Worm (Caenorhabditis elegans) whole organism, L4/young adult: ENCODE measurements around the gene C25H3.11.
"Not testable (repeated sequence)": the region's sequence is repeated elsewhere in the genome, so short reads cannot be mapped to it uniquely, and the experiment has no call there.

ENCODE experiments used
- W03F9.2 ChIP-seq: fragments of 150-350 bp; optimal IDR thresholded peaks from 2 replicates; lab custom pipeline; 2014; ENCODE audit warnings: missing biosample characterization, missing genetic modification characterization
- dao-5 ChIP-seq: sonication (generic microtip); optimal IDR thresholded peaks from 2 replicates; lab custom pipeline; 2016; ENCODE audit warnings: missing genotype, missing genetic modification characterization, moderate library complexity, missing compliant biosample characterization
- him-1 ChIP-seq: sonication (generic microtip); optimal IDR thresholded peaks from 2 replicates; lab custom pipeline; 2016; ENCODE audit warnings: missing genotype, missing genetic modification reagents, missing genetic modification characterization, missing compliant biosample characterization

Gene C25H3.11

ce11 chrII:5646942-5647341, 41.9 kb downstream of the C25H3.11 start, which contains the start of gene F59E12.9:
F59E12.9 (minus strand) TSS chrII:5647042.
- TF ChIP-seq him-1, result no peak
- no peak for TF ChIP-seq W03F9.2 (tag; lab: Kevin White, UChicago)
- no peak for TF ChIP-seq dao-5 (tag; lab: Kevin White, UChicago)

- TF ChIP-seq dao-5 (tag; lab: Kevin White, UChicago) (no peak), him-1 (no peak), W03F9.2 (tag; lab: Kevin White, UChicago) (no peak)
Measured at ce11 chrII:5642110-5642509, 46.7 kb downstream of the C25H3.11 start.

- TF ChIP-seq dao-5 (tag; lab: Kevin White, UChicago) (no peak), W03F9.2 (tag; lab: Kevin White, UChicago) (no peak), him-1 (no peak)
Measured at ce11 chrII:5640362-5641079, 48.3 kb downstream of the C25H3.11 start.

- TF ChIP-seq him-1 (no peak), dao-5 (tag; lab: Kevin White, UChicago) (no peak), W03F9.2 (tag; lab: Kevin White, UChicago) (no peak)
Measured at ce11 chrII:5638059-5638458, 50.8 kb downstream of the C25H3.11 start, which contains the start of gene F59E12.3. F59E12.3 (plus strand) TSS chrII:5638359.

- TF ChIP-seq W03F9.2 (tag; lab: Kevin White, UChicago) (no peak), him-1 (no peak), dao-5 (tag; lab: Kevin White, UChicago) (no peak)
Measured at ce11 chrII:5636826-5637225, 52.0 kb downstream of the C25H3.11 start, which contains the start of gene F59E12.8. F59E12.8 (minus strand) TSS chrII:5636926.

- no peak for TF ChIP-seq dao-5 (tag; lab: Kevin White, UChicago)
- no peak for TF ChIP-seq W03F9.2 (tag; lab: Kevin White, UChicago)
- TF ChIP-seq him-1, result no peak
Measured at ce11 chrII:5633453-5633852, 55.4 kb downstream of the C25H3.11 start.

- TF ChIP-seq him-1; W03F9.2 (tag; lab: Kevin White, UChicago); dao-5 (tag; lab: Kevin White, UChicago): not testable (repeated sequence)
Measured at ce11 chrII:5630851-5631401, 57.9 kb downstream of the C25H3.11 start, which contains the start of the genes F59E12.6 and npl-4.1. F59E12.6 (minus strand) TSS chrII:5630951. npl-4.1 (plus strand) TSS chrII:5631351.

- TF ChIP-seq W03F9.2 (tag; lab: Kevin White, UChicago) (no peak), him-1 (no peak), dao-5 (tag; lab: Kevin White, UChicago) (no peak)
Measured at ce11 chrII:5628326-5628818, 60.5 kb downstream of the C25H3.11 start, which contains the start of gene F59E12.15. F59E12.15 (minus strand) TSS chrII:5628376.

ce11 chrII:5622383-5622939, 66.4 kb downstream of the C25H3.11 start, which contains the start of the genes eif-3.L and npl-4.2:
eif-3.L (minus strand) TSS chrII:5622483.
npl-4.2 (plus strand) TSS chrII:5622889.
- TF ChIP-seq him-1; dao-5 (tag; lab: Kevin White, UChicago); W03F9.2 (tag; lab: Kevin White, UChicago): not testable (repeated sequence)
